Worm (Caenorhabditis elegans): Measurements from ENCODE around the gene ldp-1.

DNA sequence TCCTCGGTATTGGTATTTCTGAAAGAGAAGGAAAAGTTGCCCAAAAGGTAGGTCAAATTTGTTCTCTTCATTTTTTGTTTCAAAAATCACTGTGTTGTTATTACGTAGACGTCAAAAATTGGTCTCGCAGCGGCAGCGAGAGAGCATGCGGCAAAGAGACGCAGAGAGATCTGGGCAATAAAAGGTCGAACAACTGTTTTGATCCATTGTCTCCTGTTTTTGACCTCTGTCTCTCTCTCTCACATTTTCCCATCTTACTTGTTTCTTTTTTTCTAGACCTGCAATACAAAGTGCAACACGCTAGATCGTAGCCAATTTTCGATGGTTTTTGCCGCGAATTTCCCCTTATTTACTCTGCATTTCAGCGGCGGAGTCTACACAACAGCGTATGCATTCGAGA lies 781 bp upstream of the ldp-1 start:
- no peak for TF ChIP-seq unc-62 (GFP tag; optimal IDR thresholded peaks at IDR 0.05)
- TF ChIP-seq ceh-58 (GFP tag; IDR thresholded peaks at IDR 0.05), result no peak
- TF ChIP-seq snpc-1.3 (tag; optimal IDR thresholded peaks at IDR 0.05; ENCODE audit: insufficient read depth), result no peak
- TF ChIP-seq unc-130 (GFP tag; optimal IDR thresholded peaks at IDR 0.05), result no peak
- TF ChIP-seq nhr-179 (tag; optimal IDR thresholded peaks at IDR 0.05), result no peak
- no peak for TF ChIP-seq hlh-12 (tag; optimal IDR thresholded peaks at IDR 0.05)
- no peak for TF ChIP-seq C17E4.6 (GFP tag; IDR thresholded peaks at IDR 0.05)
- TF ChIP-seq cebp-1 (GFP tag; IDR thresholded peaks at IDR 0.05), result no peak
- no peak for TF ChIP-seq cebp-1 (tag; optimal IDR thresholded peaks at IDR 0.05)
- no peak for TF ChIP-seq hlh-26 (GFP tag; conservative IDR thresholded peaks at IDR 0.05)
- no peak for TF ChIP-seq pha-4 (tag; optimal IDR thresholded peaks at IDR 0.05)
- no peak for TF ChIP-seq ztf-6 (GFP tag; IDR thresholded peaks at IDR 0.05)
- no peak for TF ChIP-seq dox-1 (GFP tag; IDR thresholded peaks at IDR 0.05)

Data from whole organism, young adult.